Fruit fly (Drosophila melanogaster) whole organism, embryonic: ENCODE results near the gene Ant2.

Experiments used
- Blimp-1 ChIP-seq: fragments of 200-800 bp; sonication (Bioruptor generic); optimal IDR thresholded peaks from 3 replicates; lab custom pipeline; 2018; ENCODE audit warnings: missing biosample characterization, missing genetic modification characterization, mild to moderate bottlenecking, moderate library complexity, missing genetic modification reagents
- BtbVII ChIP-seq: fragments of 200-800 bp; sonication (Bioruptor generic); optimal IDR thresholded peaks from 3 replicates; lab custom pipeline; 2017; ENCODE audit warnings: missing biosample characterization, mild to moderate bottlenecking, missing genetic modification characterization
- CG14441 ChIP-seq: fragments of 200-800 bp; sonication (Bioruptor generic); IDR thresholded peaks from 2 replicates; pipeline ENCODE4 v1.3.6; 2022; ENCODE audit warnings: missing biosample characterization, missing genetic modification characterization
- CG14860 ChIP-seq: fragments of 200-800 bp; sonication (Bioruptor generic); IDR thresholded peaks from 3 replicates; pipeline ENCODE4 v1.3.6; 2022; ENCODE audit warnings: missing biosample characterization, missing genetic modification characterization; ENCODE audit not compliant: partially characterized antibody
- CG2120 ChIP-seq: fragments of 200-800 bp; sonication (Bioruptor generic); optimal IDR thresholded peaks from 3 replicates; lab custom pipeline; 2016; ENCODE audit warnings: missing biosample characterization, missing genetic modification characterization
- CG33213 ChIP-seq: fragments of 200-800 bp; sonication (Bioruptor generic); optimal IDR thresholded peaks from 3 replicates; lab custom pipeline; 2016; ENCODE audit warnings: missing biosample characterization, missing genetic modification characterization
- Dfd ChIP-seq, 2 experiments: fragments of >200 bp; optimal IDR thresholded peaks; 2 replicates each; lab custom pipeline; 2017; ENCODE audit warnings: missing biosample characterization in 2 of 2, missing genetic modification characterization in 2 of 2
- HLH3B ChIP-seq: fragments of 200-800 bp; sonication (Bioruptor generic); IDR thresholded peaks from 2 replicates; pipeline ENCODE4 v1.3.6; 2022; ENCODE audit warnings: missing biosample characterization, missing genetic modification characterization
- Hr78 ChIP-seq, 2 experiments: fragments of 200-800 bp in 1 of 2; fragments of >200 bp in 1 of 2; sonication (Bioruptor generic) in 1 of 2; optimal IDR thresholded peaks; 2 replicates each; lab custom pipeline; 2017 to 2019; ENCODE audit warnings: missing biosample characterization in 2 of 2, missing genetic modification characterization in 2 of 2, mild to moderate bottlenecking in 1 of 2, moderate library complexity in 1 of 2
- NC2α ChIP-seq: fragments of 200-800 bp; sonication (Bioruptor generic); optimal IDR thresholded peaks from 2 replicates; lab custom pipeline; 2016; ENCODE audit warnings: missing biosample characterization, missing genetic modification characterization
- Sry-β ChIP-seq: fragments of 200-800 bp; sonication (Bioruptor generic); optimal IDR thresholded peaks from 2 replicates; lab custom pipeline; 2018; ENCODE audit warnings: missing biosample characterization, mild to moderate bottlenecking, missing genetic modification characterization, moderate library complexity
- knrl ChIP-seq: fragments of 200-800 bp; sonication (Bioruptor generic); IDR thresholded peaks from 3 replicates; pipeline ENCODE4 v1.3.6; 2022; ENCODE audit warnings: missing biosample characterization, missing genetic modification characterization; ENCODE audit not compliant: partially characterized antibody
- sens-2 ChIP-seq: fragments of 200-800 bp; sonication (Bioruptor generic); IDR thresholded peaks from 2 replicates; pipeline ENCODE4 v1.3.6; 2022; ENCODE audit warnings: missing biosample characterization, missing genetic modification characterization

DNA sequence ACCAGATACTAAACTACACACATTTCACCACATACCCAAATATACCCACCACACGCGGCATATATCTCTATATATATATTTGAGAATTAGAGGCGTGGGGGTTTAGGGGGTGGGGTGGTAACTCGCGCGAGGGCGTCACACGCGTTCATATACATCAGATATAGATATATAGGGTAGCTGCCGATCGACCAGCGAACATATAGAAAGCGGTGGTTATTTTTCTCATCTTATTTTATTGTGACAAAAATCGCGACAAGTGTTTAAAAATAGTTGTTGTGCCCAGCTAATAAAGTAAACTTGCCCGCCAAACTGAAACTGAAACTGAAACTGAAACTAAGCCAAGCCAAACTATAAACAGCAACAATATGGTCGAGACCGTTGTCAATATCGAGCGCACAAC lies 14.1 kb downstream of the Ant2 start:
- no peak for TF ChIP-seq Hr78 (GFP tag; optimal IDR thresholded peaks at IDR 0.05; lab: Kevin White, UChicago)
- no peak for TF ChIP-seq Dfd (GFP tag; optimal IDR thresholded peaks at IDR 0.05; lab: Kevin White, UChicago)
- TF ChIP-seq knrl (GFP tag; lab: Robert Waterston, UW), result no peak
- TF ChIP-seq NC2α (GFP tag; lab: Kevin White, UChicago), result no peak
- peak; percentile 14 for TF ChIP-seq Blimp-1 (GFP tag; lab: Kevin White, UChicago)
- TF ChIP-seq HLH3B, result no peak
- TF ChIP-seq sens-2 (GFP tag; lab: Robert Waterston, UW), result no peak
- no peak for TF ChIP-seq CG33213 (GFP tag; lab: Kevin White, UChicago)
- TF ChIP-seq BtbVII (GFP tag; lab: Kevin White, UChicago), result no peak
- no peak for TF ChIP-seq Sry-β (GFP tag; lab: Kevin White, UChicago)
- TF ChIP-seq CG2120 (GFP tag; lab: Kevin White, UChicago), result no peak
- TF ChIP-seq CG14860 (GFP tag; lab: Robert Waterston, UW), result no peak
- no peak for TF ChIP-seq CG14441 (GFP tag; lab: Robert Waterston, UW)
